Worm (Caenorhabditis elegans) whole organism, L4/young adult: ENCODE results near the gene alh-7.

Source experiments
- W03F9.2 ChIP-seq: fragments of 150-350 bp; optimal IDR thresholded peaks from 2 replicates; lab custom pipeline; 2014; ENCODE audit warnings: missing biosample characterization, missing genetic modification characterization
- dao-5 ChIP-seq: sonication (generic microtip); optimal IDR thresholded peaks from 2 replicates; lab custom pipeline; 2016; ENCODE audit warnings: missing genotype, missing genetic modification characterization, moderate library complexity, missing compliant biosample characterization
- him-1 ChIP-seq: sonication (generic microtip); optimal IDR thresholded peaks from 2 replicates; lab custom pipeline; 2016; ENCODE audit warnings: missing genotype, missing genetic modification reagents, missing genetic modification characterization, missing compliant biosample characterization

DNA sequence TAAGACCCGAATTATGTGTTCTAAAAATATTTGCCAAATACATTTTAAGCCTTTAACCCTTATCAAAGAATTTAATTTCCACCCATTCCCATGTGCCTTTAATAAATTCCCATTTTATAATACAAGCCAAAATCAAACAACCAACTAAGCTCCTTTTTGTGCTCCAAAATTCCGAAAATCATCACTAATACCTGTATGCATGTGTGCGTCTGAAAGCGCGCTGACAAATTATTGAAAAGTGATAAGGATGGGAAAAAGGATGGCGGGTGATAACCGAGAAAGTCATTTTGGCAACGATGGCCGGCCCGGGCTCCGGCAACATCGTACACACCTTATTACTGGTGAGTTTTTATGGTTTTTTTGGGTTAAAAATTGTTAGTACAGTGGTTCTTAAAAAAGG lies 15.9 kb upstream of the alh-7 start, which contains the start of gene nep-17:
- TF ChIP-seq dao-5 (tag; lab: Kevin White, UChicago) (no peak), him-1 (tag; lab: Kevin White, UChicago) (no peak), W03F9.2 (tag; lab: Kevin White, UChicago) (no peak)
